Fruit fly (Drosophila melanogaster) whole organism, embryonic: ENCODE results near the gene CG43295.

Experiments
- B-H1 ChIP-seq: fragments of 200-800 bp; sonication (Bioruptor generic); IDR thresholded peaks from 3 replicates; pipeline ENCODE4 v1.3.6; 2022; ENCODE audit warnings: missing biosample characterization, missing genetic modification characterization
- B-H2 ChIP-seq: fragments of 200-800 bp; sonication (Bioruptor generic); optimal IDR thresholded peaks from 2 replicates; lab custom pipeline; 2018; ENCODE audit warnings: missing biosample characterization, mild to moderate bottlenecking, missing genetic modification characterization
- Bgb ChIP-seq: fragments of 200-800 bp; sonication (Bioruptor generic); IDR thresholded peaks from 2 replicates; pipeline ENCODE4 v1.3.6; 2022; ENCODE audit warnings: missing biosample characterization, missing genetic modification characterization; ENCODE audit not compliant: partially characterized antibody
- CG11504 ChIP-seq: fragments of 200-800 bp; sonication (Bioruptor generic); optimal IDR thresholded peaks from 3 replicates; lab custom pipeline; 2019; ENCODE audit warnings: missing biosample characterization, mild to moderate bottlenecking, missing genetic modification characterization, moderate library complexity
- CG12744 ChIP-seq: fragments of 200-800 bp; sonication (Bioruptor generic); optimal IDR thresholded peaks from 2 replicates; lab custom pipeline; 2016; ENCODE audit warnings: missing biosample characterization, missing genetic modification characterization
- CG12769 ChIP-seq: fragments of 200-800 bp; sonication (Bioruptor generic); optimal IDR thresholded peaks from 2 replicates; lab custom pipeline; 2019; ENCODE audit warnings: missing biosample characterization, mild to moderate bottlenecking, missing genetic modification characterization, moderate library complexity
- CG1529 ChIP-seq: fragments of 200-800 bp; sonication (Bioruptor generic); optimal IDR thresholded peaks from 3 replicates; lab custom pipeline; 2018; ENCODE audit warnings: missing biosample characterization, missing genetic modification characterization
- CG15514 ChIP-seq: fragments of 200-800 bp; sonication (Bioruptor generic); optimal IDR thresholded peaks from 3 replicates; lab custom pipeline; 2017; ENCODE audit warnings: missing biosample characterization, missing genetic modification characterization, mild to moderate bottlenecking, moderate library complexity, missing genetic modification reagents
- CG16813 ChIP-seq: fragments of 200-800 bp; sonication (Bioruptor generic); IDR thresholded peaks from 3 replicates; pipeline ENCODE4 v1.3.6; 2022; ENCODE audit warnings: missing biosample characterization, missing genetic modification characterization; ENCODE audit not compliant: partially characterized antibody
- CG17186 ChIP-seq: fragments of 200-800 bp; sonication (Bioruptor generic); optimal IDR thresholded peaks from 3 replicates; lab custom pipeline; 2017; ENCODE audit warnings: missing biosample characterization, missing genetic modification reagents, missing genetic modification characterization
- CG17568 ChIP-seq: fragments of 200-800 bp; sonication (Bioruptor generic); optimal IDR thresholded peaks from 2 replicates; lab custom pipeline; 2018; ENCODE audit warnings: missing biosample characterization, mild to moderate bottlenecking, missing genetic modification characterization, moderate library complexity
- CG17612 ChIP-seq: fragments of 200-800 bp; sonication (Bioruptor generic); IDR thresholded peaks from 2 replicates; pipeline ENCODE4 v1.3.6; 2022; ENCODE audit warnings: missing biosample characterization, missing genetic modification characterization
- CG1792 ChIP-seq: fragments of 200-800 bp; sonication (Bioruptor generic); optimal IDR thresholded peaks from 2 replicates; lab custom pipeline; 2016; ENCODE audit warnings: missing biosample characterization, missing genetic modification characterization
- CG18599 ChIP-seq: fragments of 200-800 bp; sonication (Bioruptor generic); optimal IDR thresholded peaks from 3 replicates; lab custom pipeline; 2017; ENCODE audit warnings: missing biosample characterization, missing genetic modification characterization, mild to moderate bottlenecking, moderate library complexity, missing genetic modification reagents
- CG18619 ChIP-seq: fragments of 200-800 bp; sonication (Bioruptor generic); optimal IDR thresholded peaks from 3 replicates; lab custom pipeline; 2017; ENCODE audit warnings: missing biosample characterization, mild to moderate bottlenecking, missing genetic modification characterization
- CG2678 ChIP-seq: fragments of 200-800 bp; sonication (Bioruptor generic); optimal IDR thresholded peaks from 3 replicates; lab custom pipeline; 2019; ENCODE audit warnings: missing biosample characterization, mild to moderate bottlenecking, missing genetic modification characterization, moderate library complexity
- CG2889 ChIP-seq: fragments of 200-800 bp; sonication (Bioruptor generic); IDR thresholded peaks from 3 replicates; pipeline ENCODE4 v1.3.6; 2022; ENCODE audit warnings: missing biosample characterization, missing genetic modification characterization
- CG3065 ChIP-seq: fragments of 200-800 bp; sonication (Bioruptor generic); optimal IDR thresholded peaks from 2 replicates; lab custom pipeline; 2016; ENCODE audit warnings: missing biosample characterization, missing genetic modification characterization
- CG3726 ChIP-seq: fragments of 200-800 bp; sonication (Bioruptor generic); IDR thresholded peaks from 3 replicates; pipeline ENCODE4, ENCODE4 v1.3.6; 2022; ENCODE audit warnings: missing biosample characterization, missing genetic modification characterization
- CG4424 ChIP-seq: fragments of 200-800 bp; sonication (Bioruptor generic); optimal IDR thresholded peaks from 3 replicates; lab custom pipeline; 2016; ENCODE audit warnings: missing biosample characterization, missing genetic modification characterization
- CG6254 ChIP-seq: fragments of 200-800 bp; sonication (Bioruptor generic); optimal IDR thresholded peaks from 3 replicates; lab custom pipeline; 2017; ENCODE audit warnings: mild to moderate bottlenecking, missing biosample characterization, missing genetic modification reagents, missing genetic modification characterization
- CG6683 ChIP-seq: fragments of 200-800 bp; sonication (Bioruptor generic); optimal IDR thresholded peaks from 2 replicates; lab custom pipeline; 2017; ENCODE audit warnings: missing biosample characterization, mild to moderate bottlenecking, missing genetic modification characterization, missing genetic modification reagents
- CG6689 ChIP-seq: fragments of 200-800 bp; sonication (Bioruptor generic); IDR thresholded peaks from 2 replicates; pipeline ENCODE4 v1.3.6; 2022; ENCODE audit warnings: missing biosample characterization, missing genetic modification characterization
- CG9797 ChIP-seq: fragments of 200-800 bp; sonication (Bioruptor generic); optimal IDR thresholded peaks from 3 replicates; lab custom pipeline; 2018; ENCODE audit warnings: missing biosample characterization, mild to moderate bottlenecking, missing genetic modification characterization
- D19B ChIP-seq: fragments of 200-800 bp; sonication (Bioruptor generic); optimal IDR thresholded peaks from 2 replicates; lab custom pipeline; 2017; ENCODE audit warnings: missing biosample characterization, mild to moderate bottlenecking, missing genetic modification characterization
- Dbx ChIP-seq: fragments of 200-800 bp; sonication (Bioruptor generic); IDR thresholded peaks from 3 replicates; pipeline ENCODE4 v1.3.6; 2022; ENCODE audit warnings: missing biosample characterization, missing genetic modification characterization
- E2f2 ChIP-seq: fragments of 200-800 bp; sonication (Bioruptor generic); IDR thresholded peaks from 2 replicates; pipeline ENCODE4 v1.3.6; 2022; ENCODE audit warnings: missing biosample characterization, missing genetic modification characterization
- Ets65A ChIP-seq: fragments of 200-800 bp; sonication (Bioruptor generic); peaks from one replicate; lab custom pipeline; 2016; ENCODE audit warnings: missing biosample characterization, missing genetic modification characterization
- Ets97D ChIP-seq: fragments of 200-800 bp; sonication (Bioruptor generic); optimal IDR thresholded peaks from 3 replicates; lab custom pipeline; 2016; ENCODE audit warnings: missing biosample characterization, missing genetic modification characterization
- H2.0 ChIP-seq: fragments of 200-800 bp; sonication (Bioruptor generic); IDR thresholded peaks from 2 replicates; pipeline ENCODE4 v1.3.6; 2022; ENCODE audit warnings: missing biosample characterization, missing genetic modification characterization
- Jarid2 ChIP-seq: fragments of 200-800 bp; sonication (Bioruptor generic); optimal IDR thresholded peaks from 3 replicates; lab custom pipeline; 2017; ENCODE audit warnings: mild to moderate bottlenecking, missing biosample characterization, missing genetic modification reagents, missing genetic modification characterization
- Lpt ChIP-seq: fragments of >200 bp; optimal IDR thresholded peaks from 2 replicates; lab custom pipeline; 2018; ENCODE audit warnings: missing biosample characterization, missing genetic modification characterization
- Nf-YB ChIP-seq: fragments of 200-800 bp; sonication (Bioruptor generic); optimal IDR thresholded peaks from 3 replicates; lab custom pipeline; 2019; ENCODE audit warnings: missing biosample characterization, mild to moderate bottlenecking, missing genetic modification characterization, moderate library complexity
- Oli ChIP-seq: fragments of 200-800 bp; sonication (Bioruptor generic); optimal IDR thresholded peaks from 2 replicates; lab custom pipeline; 2018; ENCODE audit warnings: missing biosample characterization, mild to moderate bottlenecking, missing genetic modification characterization, moderate library complexity
- al ChIP-seq: fragments of 200-800 bp; sonication (Bioruptor generic); IDR thresholded peaks from 2 replicates; pipeline ENCODE4 v1.3.6; 2022; ENCODE audit warnings: missing biosample characterization, missing genetic modification characterization
- ash1 ChIP-seq: fragments of 200-800 bp; sonication (Bioruptor generic); optimal IDR thresholded peaks from 2 replicates; lab custom pipeline; 2018; ENCODE audit warnings: missing biosample characterization, mild to moderate bottlenecking, missing genetic modification characterization
- bbx ChIP-seq: fragments of 200-800 bp; sonication (Bioruptor generic); IDR thresholded peaks from 2 replicates; pipeline ENCODE4 v1.3.6; 2022; ENCODE audit warnings: missing biosample characterization, missing genetic modification characterization; ENCODE audit not compliant: partially characterized antibody
- cas ChIP-seq: fragments of 200-800 bp; sonication (Bioruptor generic); IDR thresholded peaks from 2 replicates; pipeline ENCODE4 v1.3.6; 2022; ENCODE audit warnings: missing biosample characterization, missing genetic modification characterization
- corto ChIP-seq: fragments of 200-800 bp; sonication (Bioruptor generic); optimal IDR thresholded peaks from 2 replicates; lab custom pipeline; 2016; ENCODE audit warnings: missing biosample characterization, mild to moderate bottlenecking, missing genetic modification characterization, moderate library complexity
- crp ChIP-seq, 2 experiments: fragments of 200-800 bp; sonication (Bioruptor generic); optimal IDR thresholded peaks; 2 replicates in 1 of 2; 3 replicates in 1 of 2; lab custom pipeline; 2017; ENCODE audit warnings: missing biosample characterization in 2 of 2, missing genetic modification characterization in 2 of 2, mild to moderate bottlenecking in 1 of 2, moderate library complexity in 1 of 2
- dan ChIP-seq: fragments of 200-800 bp; sonication (Bioruptor generic); IDR thresholded peaks from 2 replicates; pipeline ENCODE4 v1.3.6; 2022; ENCODE audit warnings: missing biosample characterization, missing genetic modification characterization
- disco-r ChIP-seq: fragments of 200-800 bp; sonication (Bioruptor generic); optimal IDR thresholded peaks from 2 replicates; lab custom pipeline; 2016; ENCODE audit warnings: missing biosample characterization, missing genetic modification characterization
- hbn ChIP-seq: fragments of 200-800 bp; sonication (Bioruptor generic); IDR thresholded peaks from 2 replicates; pipeline ENCODE4 v1.3.6; 2022; ENCODE audit warnings: missing biosample characterization, missing genetic modification characterization; ENCODE audit not compliant: partially characterized antibody
- ind ChIP-seq: fragments of 200-800 bp; sonication (Bioruptor generic); optimal IDR thresholded peaks from 3 replicates; lab custom pipeline; 2016; ENCODE audit warnings: missing biosample characterization, missing genetic modification characterization
- ken ChIP-seq: fragments of 200-800 bp; sonication (Bioruptor generic); IDR thresholded peaks from 3 replicates; pipeline ENCODE4 v1.3.6; 2022; ENCODE audit warnings: missing biosample characterization, missing genetic modification characterization
- odd ChIP-seq: fragments of 200-800 bp; sonication (Bioruptor generic); optimal IDR thresholded peaks from 2 replicates; lab custom pipeline; 2017; ENCODE audit warnings: missing biosample characterization, mild to moderate bottlenecking, missing genetic modification characterization
- toy ChIP-seq: fragments of 200-800 bp; sonication (Bioruptor generic); IDR thresholded peaks from 2 replicates; pipeline ENCODE4 v1.3.6; 2022; ENCODE audit warnings: missing biosample characterization, missing genetic modification characterization
- ttk ChIP-seq: fragments of 200-800 bp; sonication (Bioruptor generic); IDR thresholded peaks from 2 replicates; pipeline ENCODE4 v2.1.2; 2022; ENCODE audit warnings: missing biosample characterization, missing genetic modification characterization
- yki ChIP-seq: fragments of >200 bp; optimal IDR thresholded peaks from 3 replicates; lab custom pipeline; 2018

CG43295 gene

DNA sequence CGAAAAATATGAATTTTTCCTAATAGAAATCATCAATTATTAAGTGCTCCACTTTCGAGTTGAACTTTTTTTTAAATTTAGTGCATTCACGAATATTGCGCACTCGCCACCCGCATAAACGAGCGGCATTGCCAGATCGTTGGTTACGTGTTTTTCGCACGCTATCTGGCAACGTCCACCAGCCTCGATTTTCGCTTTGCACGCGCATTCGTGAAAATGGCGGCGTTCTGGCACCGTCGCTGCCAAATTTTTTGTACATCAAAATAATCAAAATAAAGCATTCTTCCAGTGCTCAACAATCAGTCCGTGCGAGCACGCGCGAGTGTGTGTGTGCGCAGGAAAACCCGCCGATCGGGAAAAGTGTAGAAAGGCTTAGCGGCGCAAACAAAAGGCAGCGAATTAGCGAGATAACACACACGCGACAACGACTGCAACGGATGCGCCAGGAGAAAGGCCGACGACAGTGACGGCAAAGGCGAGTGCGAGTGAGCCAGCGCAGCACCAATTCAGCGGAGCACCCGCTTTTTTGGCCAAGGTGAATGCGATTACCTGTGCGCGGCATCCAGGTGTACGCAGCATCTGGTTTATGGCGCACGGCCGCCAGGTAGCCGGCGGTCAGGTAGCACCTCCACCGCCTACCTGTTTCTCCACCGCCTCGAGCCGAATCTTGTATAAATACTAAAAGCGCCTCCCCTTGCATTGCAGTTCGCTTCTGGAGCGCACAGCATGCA lies 8.1 kb downstream of the CG43295 start (continued):
- no peak for TF ChIP-seq CG12769 (tag; lab: Kevin White, UChicago)
- peak; percentile 71 for TF ChIP-seq al
- TF ChIP-seq CG3726 (GFP tag; lab: Robert Waterston, UW) = no peak
- TF ChIP-seq CG16813 (GFP tag; lab: Robert Waterston, UW) = peak; percentile 70
- peak; percentile 89 for TF ChIP-seq CG15514 (GFP tag; lab: Kevin White, UChicago)
- peak; percentile 71; the same call in 2 of the 3 replicates for TF ChIP-seq B-H1 (GFP tag; lab: Robert Waterston, UW)
- TF ChIP-seq corto = peak; percentile 63
- TF ChIP-seq hbn (GFP tag; lab: Robert Waterston, UW) = peak; percentile 34; the same call in 1 of the 2 replicates
- peak; percentile 71 for TF ChIP-seq CG4424 (GFP tag; lab: Kevin White, UChicago)
- no peak for TF ChIP-seq Jarid2 (GFP tag; lab: Kevin White, UChicago)
- peak; percentile 64 for TF ChIP-seq E2f2 (GFP tag; lab: Robert Waterston, UW)
- TF ChIP-seq odd (GFP tag; lab: Kevin White, UChicago) = no peak
- no peak for TF ChIP-seq dan (GFP tag; lab: Robert Waterston, UW)
- peak; percentile 63 for TF ChIP-seq ttk
- peak; percentile 83 for TF ChIP-seq ind (GFP tag; lab: Kevin White, UChicago)
- TF ChIP-seq Ets65A (GFP tag; lab: Kevin White, UChicago) = peak; percentile 98
- peak; percentile 52; the same call in 1 of the 2 replicates for TF ChIP-seq toy (GFP tag; lab: Robert Waterston, UW)
- TF ChIP-seq B-H2 (GFP tag; lab: Kevin White, UChicago) = peak; percentile 83
- peak; percentile 89 for TF ChIP-seq Dbx (GFP tag; lab: Robert Waterston, UW)
- TF ChIP-seq ash1 (GFP tag; lab: Kevin White, UChicago) = peak; percentile 0
- TF ChIP-seq CG1529 (GFP tag; lab: Kevin White, UChicago) = no peak
- TF ChIP-seq CG18599 = no peak
- no peak for TF ChIP-seq CG2678 (tag; lab: Kevin White, UChicago)
- TF ChIP-seq CG17186 (GFP tag; lab: Kevin White, UChicago) = peak; percentile 92
- no peak for TF ChIP-seq D19B (GFP tag; lab: Kevin White, UChicago)
- peak; percentile 61 for TF ChIP-seq CG12744
- TF ChIP-seq CG17612 (GFP tag; lab: Robert Waterston, UW) = no peak
- TF ChIP-seq Oli (tag; lab: Kevin White, UChicago) = peak; percentile 65
- no peak for TF ChIP-seq CG11504 (tag; lab: Kevin White, UChicago)
- TF ChIP-seq ken (GFP tag; lab: Robert Waterston, UW) = peak; percentile 87
- peak; percentile 86 for TF ChIP-seq CG1792 (GFP tag; lab: Kevin White, UChicago)
- TF ChIP-seq cas = peak; percentile 55; the same call in 1 of the 2 replicates
- TF ChIP-seq CG17568 (GFP tag; lab: Kevin White, UChicago) = no peak
- TF ChIP-seq Ets97D (GFP tag; lab: Kevin White, UChicago) = peak; percentile 92
- no peak for TF ChIP-seq Lpt (GFP tag; lab: Kevin White, UChicago)
- peak; percentile 83 for TF ChIP-seq CG6689 (GFP tag; lab: Robert Waterston, UW)
- peak; percentile 76 for TF ChIP-seq CG6683 (GFP tag; lab: Kevin White, UChicago)
- peak; percentile 88 for TF ChIP-seq Bgb
- peak; percentile 69 for TF ChIP-seq disco-r (GFP tag; lab: Kevin White, UChicago)
- no peak for TF ChIP-seq CG2889
- no peak for TF ChIP-seq yki
- no peak for TF ChIP-seq CG3065 (GFP tag; lab: Kevin White, UChicago)
- peak; percentile 82 for TF ChIP-seq CG18619
- peak; percentile 55 for TF ChIP-seq CG6254
- TF ChIP-seq CG9797 (GFP tag; lab: Kevin White, UChicago) = no peak
- peak; percentile 67 for TF ChIP-seq Nf-YB (GFP tag; lab: Kevin White, UChicago)
- TF ChIP-seq H2.0 (GFP tag; lab: Robert Waterston, UW) = peak; percentile 67
- peak; percentile 80 for TF ChIP-seq bbx (GFP tag; lab: Robert Waterston, UW)
- TF ChIP-seq crp (GFP tag; optimal IDR thresholded peaks at IDR 0.05; lab: Kevin White, UChicago) = peak in 1 of 2 experiments; percentile 32
